Worm (Caenorhabditis elegans) whole organism, young adult: ENCODE data around the gene lir-1.

Experiments
- B0035.1 ChIP-seq: sonication (generic microtip); optimal IDR thresholded peaks from 2 replicates; lab custom pipeline; 2016; ENCODE audit warnings: missing genetic modification characterization, mild to moderate bottlenecking, missing compliant biosample characterization, missing genotype, missing genetic modification reagents
- B0336.3 ChIP-seq: fragments of 200-800 bp; sonication (Bioruptor generic); IDR thresholded peaks from 2 replicates; pipeline ENCODE4 v1.3.6; 2022; ENCODE audit warnings: missing genetic modification characterization, missing compliant biosample characterization
- C06A6.2 ChIP-seq: fragments of 200-800 bp; sonication (Bioruptor generic); conservative IDR thresholded peaks from 2 replicates; pipeline ENCODE4 v1.3.6; 2022; ENCODE audit warnings: missing genetic modification characterization, missing compliant biosample characterization
- F33H1.4 ChIP-seq: fragments of 200-800 bp; sonication (Bioruptor generic); IDR thresholded peaks from 2 replicates; pipeline ENCODE4 v1.3.6; 2022; ENCODE audit warnings: missing genetic modification reagents, missing genetic modification characterization, missing compliant biosample characterization
- F39B2.1 ChIP-seq: fragments of 200-800 bp; sonication (Bioruptor generic); IDR thresholded peaks from 2 replicates; pipeline ENCODE4 v1.3.6; 2022; ENCODE audit warnings: missing genetic modification reagents, missing genetic modification characterization, missing compliant biosample characterization
- K12H6.12 ChIP-seq: fragments of 200-800 bp; sonication (Bioruptor generic); optimal IDR thresholded peaks from 2 replicates; lab custom pipeline; 2018; ENCODE audit warnings: mild to moderate bottlenecking, missing genetic modification characterization, missing compliant biosample characterization
- T07F8.4 ChIP-seq: sonication (generic microtip); optimal IDR thresholded peaks from 2 replicates; lab custom pipeline; 2016; ENCODE audit warnings: mild to moderate bottlenecking, missing genetic modification characterization, moderate library complexity, missing compliant biosample characterization
- T26A5.8 ChIP-seq: sonication (generic microtip); optimal IDR thresholded peaks from 2 replicates; lab custom pipeline; 2016; ENCODE audit warnings: missing genetic modification characterization, missing compliant biosample characterization
- Y79H2A.3 ChIP-seq: fragments of 200-800 bp; sonication (Bioruptor generic); conservative IDR thresholded peaks from 2 replicates; pipeline ENCODE4 v1.3.6; 2022; ENCODE audit warnings: missing genetic modification reagents, missing genetic modification characterization, missing compliant biosample characterization
- Y95B8A.8 ChIP-seq: fragments of 200-800 bp; sonication (Bioruptor generic); IDR thresholded peaks from 2 replicates; pipeline ENCODE4 v1.3.6; 2022; ENCODE audit warnings: missing genetic modification reagents, missing genetic modification characterization, missing compliant biosample characterization
- attf-3 ChIP-seq: fragments of 200-800 bp; sonication (Bioruptor generic); conservative IDR thresholded peaks from 2 replicates; pipeline ENCODE4 v1.3.6; 2022; ENCODE audit warnings: missing genetic modification reagents, missing genetic modification characterization, missing compliant biosample characterization
- bed-2 ChIP-seq: fragments of 200-800 bp; sonication (Bioruptor generic); IDR thresholded peaks from 2 replicates; pipeline ENCODE4 v1.3.6; 2022; ENCODE audit warnings: missing genetic modification reagents, missing genetic modification characterization, missing compliant biosample characterization
- ccch-3 ChIP-seq: fragments of 200-800 bp; sonication (Bioruptor generic); optimal IDR thresholded peaks from 2 replicates; lab custom pipeline; 2018; ENCODE audit warnings: mild to moderate bottlenecking, missing genetic modification characterization, missing compliant biosample characterization
- ceh-27 ChIP-seq: fragments of 200-800 bp; sonication (Bioruptor generic); optimal IDR thresholded peaks from 2 replicates; lab custom pipeline; 2018; ENCODE audit warnings: mild to moderate bottlenecking, missing genetic modification characterization, moderate library complexity, missing compliant biosample characterization
- chd-7 ChIP-seq: sonication (generic microtip); optimal IDR thresholded peaks from 2 replicates; lab custom pipeline; 2016; ENCODE audit warnings: mild to moderate bottlenecking, missing genetic modification characterization, moderate library complexity, missing compliant biosample characterization
- dox-1 ChIP-seq: fragments of 200-800 bp; sonication (Bioruptor generic); IDR thresholded peaks from 2 replicates; pipeline ENCODE4 v1.3.6; 2022; ENCODE audit warnings: missing genetic modification reagents, missing genetic modification characterization, missing compliant biosample characterization
- efl-1 ChIP-seq: fragments of 150-350 bp; optimal IDR thresholded peaks from 2 replicates; lab custom pipeline; 2014; ENCODE audit warnings: missing biosample characterization, missing genetic modification reagents, missing genetic modification characterization
- ekl-4 ChIP-seq: fragments of 200-800 bp; sonication (Bioruptor generic); IDR thresholded peaks from 2 replicates; pipeline ENCODE4 v1.3.6; 2022; ENCODE audit warnings: missing genetic modification reagents, missing genetic modification characterization, missing compliant biosample characterization
- ets-4 ChIP-seq: fragments of 200-800 bp; sonication (Bioruptor generic); optimal IDR thresholded peaks from 2 replicates; lab custom pipeline; 2018; ENCODE audit warnings: mild to moderate bottlenecking, missing genetic modification characterization, missing compliant biosample characterization
- gei-17 ChIP-seq: fragments of 200-800 bp; sonication (Bioruptor generic); optimal IDR thresholded peaks from 2 replicates; lab custom pipeline; 2018; ENCODE audit warnings: mild to moderate bottlenecking, missing genetic modification characterization, missing compliant biosample characterization
- him-1 ChIP-seq: sonication (generic microtip); optimal IDR thresholded peaks from 2 replicates; lab custom pipeline; 2016; ENCODE audit warnings: missing genotype, missing genetic modification reagents, missing genetic modification characterization, missing compliant biosample characterization
- hlh-12 ChIP-seq: sonication (generic microtip); optimal IDR thresholded peaks from 2 replicates; lab custom pipeline; 2016; ENCODE audit warnings: missing genetic modification characterization, missing compliant biosample characterization
- let-607 ChIP-seq, 2 experiments: fragments of 200-800 bp in 1 of 2; sonication (Bioruptor generic) in 1 of 2; sonication (generic microtip) in 1 of 2; optimal IDR thresholded peaks; 2 replicates each; lab custom pipeline; 2016 to 2018; ENCODE audit warnings: mild to moderate bottlenecking in 2 of 2, missing compliant biosample characterization in 2 of 2, missing genetic modification characterization in 2 of 2, moderate library complexity in 2 of 2, missing genotype in 1 of 2
- lin-26 ChIP-seq: fragments of 200-800 bp; sonication (Bioruptor generic); IDR thresholded peaks from 2 replicates; pipeline ENCODE4 v1.3.6; 2022; ENCODE audit warnings: missing genetic modification reagents, missing genetic modification characterization, missing compliant biosample characterization
- lin-40 ChIP-seq: sonication (generic microtip); optimal IDR thresholded peaks from 2 replicates; lab custom pipeline; 2016; ENCODE audit warnings: missing genetic modification characterization, mild to moderate bottlenecking, missing compliant biosample characterization, missing genotype, missing genetic modification reagents
- lsl-1 ChIP-seq: fragments of 200-800 bp; sonication (Bioruptor generic); optimal IDR thresholded peaks from 2 replicates; lab custom pipeline; 2018; ENCODE audit warnings: mild to moderate bottlenecking, missing genetic modification characterization, moderate library complexity, missing compliant biosample characterization
- madf-8 ChIP-seq: fragments of 200-800 bp; sonication (Bioruptor generic); conservative IDR thresholded peaks from 2 replicates; pipeline ENCODE4 v1.3.6; 2022; ENCODE audit warnings: missing genetic modification reagents, missing genetic modification characterization, missing compliant biosample characterization
- nfyb-1 ChIP-seq: fragments of 200-800 bp; sonication (Bioruptor generic); IDR thresholded peaks from 2 replicates; pipeline ENCODE4 v1.3.6; 2022; ENCODE audit warnings: missing genetic modification reagents, missing genetic modification characterization, missing compliant biosample characterization
- nhr-120 ChIP-seq: fragments of 200-800 bp; sonication (Bioruptor generic); IDR thresholded peaks from 2 replicates; pipeline ENCODE4 v1.3.6; 2022; ENCODE audit warnings: missing genetic modification characterization, missing compliant biosample characterization
- nhr-80 ChIP-seq: sonication (generic microtip); optimal IDR thresholded peaks from 2 replicates; lab custom pipeline; 2016; ENCODE audit warnings: missing genetic modification characterization, missing compliant biosample characterization
- sdz-38 ChIP-seq: sonication (generic microtip); optimal IDR thresholded peaks from 2 replicates; lab custom pipeline; 2016; ENCODE audit warnings: missing genotype, missing genetic modification characterization, missing compliant biosample characterization
- tbx-9 ChIP-seq: sonication (generic microtip); optimal IDR thresholded peaks from 2 replicates; lab custom pipeline; 2016; ENCODE audit warnings: borderline replicate concordance, missing genetic modification characterization, inconsistent platforms, missing compliant biosample characterization
- xnd-1 ChIP-seq: sonication (generic microtip); optimal IDR thresholded peaks from 2 replicates; lab custom pipeline; 2016; ENCODE audit warnings: missing genotype, missing genetic modification reagents, missing genetic modification characterization, missing compliant biosample characterization
- zfh-2 ChIP-seq: fragments of 200-800 bp; sonication (Bioruptor generic); conservative IDR thresholded peaks from 2 replicates; pipeline ENCODE4 v1.3.6; 2022; ENCODE audit warnings: missing genetic modification reagents, missing genetic modification characterization, missing compliant biosample characterization
- zim-3 ChIP-seq: sonication (generic microtip); optimal IDR thresholded peaks from 2 replicates; lab custom pipeline; 2017; ENCODE audit warnings: mild to moderate bottlenecking, missing genetic modification characterization, moderate library complexity, missing compliant biosample characterization
- ztf-18 ChIP-seq: sonication (generic microtip); optimal IDR thresholded peaks from 2 replicates; lab custom pipeline; 2016; ENCODE audit warnings: missing genotype, mild to moderate bottlenecking, missing genetic modification characterization, missing compliant biosample characterization
- ztf-22 ChIP-seq: fragments of 200-800 bp; sonication (Bioruptor generic); optimal IDR thresholded peaks from 2 replicates; lab custom pipeline; 2018; ENCODE audit warnings: mild to moderate bottlenecking, missing genetic modification characterization, moderate library complexity, missing compliant biosample characterization
- ztf-26 ChIP-seq: sonication (generic microtip); optimal IDR thresholded peaks from 2 replicates; lab custom pipeline; 2017; ENCODE audit warnings: missing genetic modification characterization, missing compliant biosample characterization

Gene lir-1

ce11 chrII:7690384-7690783 lies 18.6 kb downstream of the lir-1 start, which contains the start of gene pid-1 (continued):
- TF ChIP-seq ztf-18 (tag; lab: Kevin White, UChicago), result no peak
- TF ChIP-seq xnd-1 (tag; lab: Kevin White, UChicago), result peak; percentile 76
- TF ChIP-seq ceh-27, result no peak
- no peak for TF ChIP-seq ztf-22 (GFP tag; lab: Kevin White, UChicago)
- no peak for TF ChIP-seq nfyb-1 (GFP tag; lab: Robert Waterston, UW)
- TF ChIP-seq lsl-1 (GFP tag; lab: Kevin White, UChicago), result peak; percentile 90
- no peak for TF ChIP-seq F39B2.1 (GFP tag; lab: Robert Waterston, UW)
- no peak for TF ChIP-seq lin-26 (GFP tag; lab: Robert Waterston, UW)
- TF ChIP-seq dox-1, result no peak
- TF ChIP-seq ekl-4 (GFP tag; lab: Robert Waterston, UW), result no peak
- TF ChIP-seq efl-1 (GFP tag; lab: Kevin White, UChicago), result peak; percentile 6
- no peak for TF ChIP-seq B0035.1 (tag; lab: Kevin White, UChicago)
- TF ChIP-seq him-1 (tag; lab: Kevin White, UChicago), result peak; percentile 61
- peak; percentile 84 for TF ChIP-seq F33H1.4
- TF ChIP-seq ccch-3, result no peak
- TF ChIP-seq ztf-26 (tag; lab: Kevin White, UChicago), result no peak
- no peak for TF ChIP-seq C06A6.2 (GFP tag; lab: Robert Waterston, UW)

- no peak for TF ChIP-seq hlh-12 (tag; lab: Kevin White, UChicago)
- TF ChIP-seq madf-8 (GFP tag; lab: Robert Waterston, UW), result no peak
- TF ChIP-seq lin-40, result no peak
- TF ChIP-seq nhr-80, result peak; percentile 82
- no peak for TF ChIP-seq K12H6.12 (tag; lab: Kevin White, UChicago)
- no peak for TF ChIP-seq gei-17 (GFP tag; lab: Kevin White, UChicago)
These were observed 22.1 kb downstream of the lir-1 start, which contains the start of gene nhx-2 for ce11 chrII:7693929-7694328. Gene nhx-2 (minus strand): TSS chrII:7693957.

ce11 chrII:7694745-7695144 lies 22.9 kb downstream of the lir-1 start:
- TF ChIP-seq nhr-80 (peak; percentile 62), T07F8.4 (tag; lab: Kevin White, UChicago) (no peak)

ce11 chrII:7695636-7696035 lies 23.8 kb downstream of the lir-1 start:
- TF ChIP-seq Y79H2A.3 (GFP tag; lab: Robert Waterston, UW) (no peak), attf-3 (no peak), zim-3 (tag; lab: Kevin White, UChicago) (no peak), bed-2 (GFP tag; lab: Robert Waterston, UW) (no peak), zfh-2 (GFP tag; lab: Robert Waterston, UW) (no peak), ets-4 (peak; percentile 55), B0336.3 (no peak), T26A5.8 (no peak), chd-7 (tag; lab: Kevin White, UChicago) (no peak), sdz-38 (no peak), let-607 (tag; optimal IDR thresholded peaks at IDR 0.05; lab: Kevin White, UChicago) (peak; percentile 84 to 85), nhr-120 (GFP tag; lab: Robert Waterston, UW) (no peak), nhr-80 (peak; percentile 97), Y95B8A.8 (GFP tag; lab: Robert Waterston, UW) (no peak), tbx-9 (tag; lab: Kevin White, UChicago) (no peak)
- TF ChIP-seq, all 124 proteins: peak for 3
